Worm (Caenorhabditis elegans) whole organism, early embryonic: ENCODE measurements around the gene Y13C8A.1.

Experiments
- ets-7 ChIP-seq: sonication (generic microtip); optimal IDR thresholded peaks from 2 replicates; lab custom pipeline; 2016; ENCODE audit warnings: missing genotype, missing genetic modification characterization, missing compliant biosample characterization
- scrt-1 ChIP-seq: fragments of 200-800 bp; sonication (Bioruptor generic); IDR thresholded peaks from 2 replicates; pipeline ENCODE4 v1.3.6; 2022; ENCODE audit warnings: missing genetic modification characterization, missing compliant biosample characterization

- TF ChIP-seq ets-7 (no peak), scrt-1 (GFP tag; lab: Robert Waterston, UW) (no peak)
These were observed 12.2 kb upstream of the Y13C8A.1 start for ce11 chrX:16871355-16871754.
